Worm (Caenorhabditis elegans): ENCODE measurements around the gene sdz-10.

sdz-10 gene

ce11 chrII:2758476-2758875, 13.6 kb downstream of the sdz-10 start, which contains the start of gene fbxb-107:
Gene fbxb-107, plus strand, starts transcription at chrII:2758772.
- TF ChIP-seq hlh-30 (tag; optimal IDR thresholded peaks at IDR 0.05; ENCODE audit: insufficient read depth) (peak; percentile 72), ceh-31 (tag; optimal IDR thresholded peaks at IDR 0.05) (no peak), dmd-4 (tag; optimal IDR thresholded peaks at IDR 0.05; ENCODE audit: borderline replicate concordance) (no peak), ceh-48 (tag; optimal IDR thresholded peaks at IDR 0.05) (peak; percentile 54)

- TF ChIP-seq hlh-30 (tag; optimal IDR thresholded peaks at IDR 0.05; ENCODE audit: insufficient read depth) (no peak), hlh-6 (tag; optimal IDR thresholded peaks at IDR 0.05) (no peak), tbx-7 (tag; optimal IDR thresholded peaks at IDR 0.05) (no peak), pros-1 (tag; optimal IDR thresholded peaks at IDR 0.05) (no peak), che-1 (tag; optimal IDR thresholded peaks at IDR 0.05) (no peak)
Observed at ce11 chrII:2757954-2758353, 14.1 kb downstream of the sdz-10 start, which contains the start of gene F29A7.8. Gene F29A7.8, minus strand, starts transcription at chrII:2758054.

- TF ChIP-seq pros-1 (tag; optimal IDR thresholded peaks at IDR 0.05) (no peak), ceh-14 (tag; optimal IDR thresholded peaks at IDR 0.05) (no peak), C08G9.2 (tag; optimal IDR thresholded peaks at IDR 0.05) (no peak), elt-2 (tag; optimal IDR thresholded peaks at IDR 0.05) (no peak), ceh-34 (tag; optimal IDR thresholded peaks at IDR 0.05) (no peak), madf-2 (tag; optimal IDR thresholded peaks at IDR 0.05) (no peak), lin-11 (tag; optimal IDR thresholded peaks at IDR 0.05) (no peak), unc-42 (tag; optimal IDR thresholded peaks at IDR 0.05) (no peak), ceh-45 (GFP tag; IDR thresholded peaks at IDR 0.05) (no peak), ama-1 (optimal IDR thresholded peaks at IDR 0.05) (no peak)
Observed at ce11 chrII:2756351-2756750, 15.7 kb downstream of the sdz-10 start.

DNA sequence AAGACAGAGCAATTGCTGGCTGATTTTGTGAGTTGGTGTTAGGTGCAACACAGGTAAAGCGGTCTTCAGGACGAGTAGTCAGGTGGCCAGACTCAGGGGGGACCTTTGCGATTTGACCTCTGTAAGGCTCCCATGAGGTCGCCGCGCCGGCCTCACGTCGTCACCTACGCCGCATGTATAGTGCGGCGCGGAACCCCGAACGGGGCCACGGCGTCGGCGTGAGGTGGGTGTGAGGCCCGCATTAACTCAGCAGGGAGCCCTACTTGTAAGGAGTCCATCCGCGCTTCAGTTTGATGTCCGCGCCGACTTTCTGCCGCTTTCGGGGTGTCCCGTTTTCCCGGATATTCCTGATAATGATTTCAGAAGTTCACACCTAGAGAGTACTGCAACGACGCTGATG, 17.5 kb downstream of the sdz-10 start:
- TF ChIP-seq unc-42 (tag; optimal IDR thresholded peaks at IDR 0.05), result no peak
- TF ChIP-seq elt-4 (tag; optimal IDR thresholded peaks at IDR 0.05), result peak; percentile 29

ce11 chrII:2752999-2753398, 19.1 kb downstream of the sdz-10 start, which contains the start of gene F29A7.3:
Gene F29A7.3, plus strand, starts transcription at chrII:2753299.
- TF ChIP-seq K09A11.1 (tag; optimal IDR thresholded peaks at IDR 0.05; ENCODE audit: insufficient read depth) (no peak), ceh-48 (tag; optimal IDR thresholded peaks at IDR 0.05) (peak; percentile 8), ceh-6 (GFP tag; optimal IDR thresholded peaks at IDR 0.05) (no peak)

- TF ChIP-seq T23F11.4 (GFP tag; optimal IDR thresholded peaks at IDR 0.05) (no peak), tbx-2 (tag; optimal IDR thresholded peaks at IDR 0.05) (peak; percentile 77), C08G9.2 (tag; optimal IDR thresholded peaks at IDR 0.05) (peak; percentile 81), mec-3 (tag; optimal IDR thresholded peaks at IDR 0.05; ENCODE audit: borderline replicate concordance) (no peak), unc-42 (tag; optimal IDR thresholded peaks at IDR 0.05) (peak; percentile 81), ceh-6 (GFP tag; optimal IDR thresholded peaks at IDR 0.05) (no peak), tbx-7 (tag; optimal IDR thresholded peaks at IDR 0.05) (peak; percentile 68), ets-4 (tag; optimal IDR thresholded peaks at IDR 0.05) (peak; percentile 68), ceh-34 (tag; optimal IDR thresholded peaks at IDR 0.05) (peak; percentile 43), rnt-1 (tag; optimal IDR thresholded peaks at IDR 0.05) (no peak), nhr-11 (tag; optimal IDR thresholded peaks at IDR 0.05) (no peak), K02D7.2 (tag; optimal IDR thresholded peaks at IDR 0.05) (no peak), elt-2 (tag; optimal IDR thresholded peaks at IDR 0.05) (no peak), che-1 (tag; optimal IDR thresholded peaks at IDR 0.05) (peak; percentile 2), fkh-10 (GFP tag; optimal IDR thresholded peaks at IDR 0.05) (no peak), hlh-8 (tag; optimal IDR thresholded peaks at IDR 0.05) (no peak), npax-4 (tag; optimal IDR thresholded peaks at IDR 0.05) (no peak), pqm-1 (tag; optimal IDR thresholded peaks at IDR 0.05) (no peak), pag-3 (tag; optimal IDR thresholded peaks at IDR 0.05; ENCODE audit: borderline replicate concordance) (no peak), ceh-31 (tag; optimal IDR thresholded peaks at IDR 0.05) (peak; percentile 85), ztf-16 (tag; optimal IDR thresholded peaks at IDR 0.05) (no peak), lim-6 (tag; optimal IDR thresholded peaks at IDR 0.05) (peak; percentile 17), C38D4.7 (GFP tag; optimal IDR thresholded peaks at IDR 0.05) (no peak), unc-3 (GFP tag; conservative IDR thresholded peaks at IDR 0.05) (no peak), unc-3 (tag; optimal IDR thresholded peaks at IDR 0.05) (no peak), ref-2 (tag; optimal IDR thresholded peaks at IDR 0.05) (no peak), hlh-13 (GFP tag; optimal IDR thresholded peaks at IDR 0.05) (no peak), fax-1 (tag; optimal IDR thresholded peaks at IDR 0.05) (peak; percentile 32), sox-4 (tag; optimal IDR thresholded peaks at IDR 0.05) (no peak), K09A11.1 (tag; optimal IDR thresholded peaks at IDR 0.05; ENCODE audit: insufficient read depth) (no peak), ceh-30 (tag; optimal IDR thresholded peaks at IDR 0.05) (peak; percentile 16)
Observed at ce11 chrII:2752536-2752935, 19.5 kb downstream of the sdz-10 start, which contains the start of gene F29A7.6. Gene F29A7.6, minus strand, starts transcription at chrII:2752611.

All from whole organism, late embryonic.